Fruit fly (Drosophila melanogaster) whole organism, wandering third instar larva: ENCODE measurements around the gene CG14270.

ENCODE experiments used
- CG32264 ChIP-seq: fragments of 200-800 bp; sonication (Bioruptor generic); optimal IDR thresholded peaks from 2 replicates; lab custom pipeline; 2016; ENCODE audit warnings: missing biosample characterization, missing genetic modification characterization
- CrebA ChIP-seq: fragments of 200-800 bp; sonication (Bioruptor generic); optimal IDR thresholded peaks from 2 replicates; lab custom pipeline; 2016; ENCODE audit warnings: missing biosample characterization, mild to moderate bottlenecking, missing genetic modification characterization, borderline replicate concordance
- Dfd ChIP-seq: fragments of >200 bp; optimal IDR thresholded peaks from 2 replicates; lab custom pipeline; 2017; ENCODE audit warnings: missing biosample characterization, missing genetic modification characterization
- Dif ChIP-seq: fragments of 200-275, 200-300 bp; sonication (Bioruptor generic); optimal IDR thresholded peaks from 2 replicates; lab custom pipeline; 2018; ENCODE audit warnings: missing biosample characterization, missing genetic modification characterization; ENCODE audit not compliant: partially characterized antibody
- GATAd ChIP-seq: sonication (Bioruptor generic); optimal IDR thresholded peaks from 2 replicates; lab custom pipeline; 2016; ENCODE audit warnings: missing biosample characterization, missing genetic modification characterization
- Hnf4 ChIP-seq: fragments of 200-800 bp; sonication (Bioruptor generic); optimal IDR thresholded peaks from 2 replicates; lab custom pipeline; 2016; ENCODE audit warnings: missing biosample characterization, mild to moderate bottlenecking, missing genetic modification characterization
- Hr78 ChIP-seq: fragments of >200 bp; optimal IDR thresholded peaks from 2 replicates; lab custom pipeline; 2017; ENCODE audit warnings: missing biosample characterization, missing genetic modification characterization
- Hr83 ChIP-seq: fragments of 200-300 bp; sonication (Bioruptor generic); optimal IDR thresholded peaks from 2 replicates; lab custom pipeline; 2016; ENCODE audit warnings: missing biosample characterization, mild to moderate bottlenecking, missing genetic modification characterization, moderate library complexity; ENCODE audit not compliant: poor library complexity, severe bottlenecking
- Jra ChIP-seq: sonication (Bioruptor generic); optimal IDR thresholded peaks from 2 replicates; lab custom pipeline; 2016; ENCODE audit warnings: missing biosample characterization, missing genetic modification characterization
- Mio ChIP-seq: sonication (Bioruptor generic); optimal IDR thresholded peaks from 2 replicates; lab custom pipeline; 2016; ENCODE audit warnings: missing biosample characterization, missing genetic modification characterization
- OdsH ChIP-seq: fragments of 200-800 bp; sonication (Bioruptor generic); optimal IDR thresholded peaks from 2 replicates; lab custom pipeline; 2016; ENCODE audit warnings: missing biosample characterization, mild to moderate bottlenecking, missing genetic modification characterization
- Rel ChIP-seq, 2 experiments: fragments of 200-800 bp; sonication (Bioruptor generic) in 1 of 2; optimal IDR thresholded peaks; 2 replicates in 1 of 2; 3 replicates in 1 of 2; lab custom pipeline; 2016 to 2019; ENCODE audit warnings: mild to moderate bottlenecking in 2 of 2, missing biosample characterization in 2 of 2, missing genetic modification characterization in 2 of 2, moderate library complexity in 1 of 2
- Sp1 ChIP-seq: fragments of 200-800 bp; sonication (Bioruptor generic); optimal IDR thresholded peaks from 3 replicates; lab custom pipeline; 2019; ENCODE audit warnings: missing biosample characterization, mild to moderate bottlenecking, missing genetic modification characterization, moderate library complexity
- Vsx2 ChIP-seq: fragments of 200-300, 225-300 bp; sonication (Bioruptor generic); optimal IDR thresholded peaks from 2 replicates; lab custom pipeline; 2018; ENCODE audit warnings: missing biosample characterization, missing genetic modification characterization; ENCODE audit not compliant: partially characterized antibody
- br ChIP-seq: fragments of 200-800 bp; sonication (Bioruptor generic); optimal IDR thresholded peaks from 2 replicates; lab custom pipeline; 2016; ENCODE audit warnings: missing biosample characterization, missing genetic modification characterization
- brk ChIP-seq: fragments of 200-800 bp; sonication (Bioruptor generic); optimal IDR thresholded peaks from 2 replicates; lab custom pipeline; 2016; ENCODE audit warnings: missing biosample characterization, mild to moderate bottlenecking, missing genetic modification characterization
- dl ChIP-seq, 2 experiments: fragments of 175-275, 200-275 bp in 1 of 2; fragments of 200-275 bp in 1 of 2; sonication (Bioruptor generic); optimal IDR thresholded peaks; lab custom pipeline; 2018; ENCODE audit warnings: mild to moderate bottlenecking in 2 of 2, missing biosample characterization in 2 of 2, missing genetic modification characterization in 2 of 2, moderate library complexity in 2 of 2; ENCODE audit not compliant: partially characterized antibody in 2 of 2, insufficient read depth in 1 of 2
- dmrt93B ChIP-seq: fragments of 200-800 bp; sonication (Bioruptor generic); optimal IDR thresholded peaks from 2 replicates; lab custom pipeline; 2018; ENCODE audit warnings: missing biosample characterization, mild to moderate bottlenecking, missing genetic modification characterization
- ey ChIP-seq: fragments of 200-800 bp; sonication (Bioruptor generic); optimal IDR thresholded peaks from 2 replicates; lab custom pipeline; 2016; ENCODE audit warnings: missing biosample characterization, missing genetic modification characterization
- foxo ChIP-seq, 2 experiments: fragments of 200-800 bp; sonication (Bioruptor generic); optimal IDR thresholded peaks; 2 replicates in 1 of 2; 3 replicates in 1 of 2; lab custom pipeline; 2016 to 2017; ENCODE audit warnings: missing biosample characterization in 2 of 2, missing genetic modification characterization in 2 of 2
- fru ChIP-seq: fragments of 200-800 bp; sonication (Bioruptor generic); optimal IDR thresholded peaks from 3 replicates; lab custom pipeline; 2016; ENCODE audit warnings: missing biosample characterization, mild to moderate bottlenecking, missing genetic modification characterization
- h ChIP-seq: fragments of 200-800 bp; sonication (Bioruptor generic); optimal IDR thresholded peaks from 3 replicates; lab custom pipeline; 2016; ENCODE audit warnings: missing biosample characterization, mild to moderate bottlenecking, missing genetic modification characterization
- jim ChIP-seq: fragments of 175-275, 200-325 bp; sonication (Bioruptor generic); optimal IDR thresholded peaks from 2 replicates; lab custom pipeline; 2016; ENCODE audit warnings: missing biosample characterization, mild to moderate bottlenecking, missing genetic modification characterization
- pan ChIP-seq: fragments of >200 bp; optimal IDR thresholded peaks from 2 replicates; lab custom pipeline; 2017
- psq ChIP-seq: fragments of 200-800 bp; sonication (Bioruptor generic); optimal IDR thresholded peaks from 3 replicates; lab custom pipeline; 2017; ENCODE audit warnings: missing biosample characterization, mild to moderate bottlenecking, missing genetic modification characterization, moderate library complexity
- rgr ChIP-seq: fragments of 200-800 bp; sonication (Bioruptor generic); optimal IDR thresholded peaks from 3 replicates; lab custom pipeline; 2016; ENCODE audit warnings: missing biosample characterization, mild to moderate bottlenecking, missing genetic modification characterization
- sage ChIP-seq: fragments of 200-800 bp; sonication (Bioruptor generic); optimal IDR thresholded peaks from 2 replicates; lab custom pipeline; 2016; ENCODE audit warnings: missing biosample characterization, mild to moderate bottlenecking, missing genetic modification characterization
- sv ChIP-seq: fragments of 200-800 bp; sonication (Bioruptor generic); optimal IDR thresholded peaks from 3 replicates; lab custom pipeline; 2016; ENCODE audit warnings: missing biosample characterization, missing genetic modification characterization
- tai ChIP-seq: sonication (Bioruptor generic); optimal IDR thresholded peaks from 2 replicates; lab custom pipeline; 2016; ENCODE audit warnings: missing biosample characterization, missing genetic modification characterization
- woc ChIP-seq: sonication (Bioruptor generic); optimal IDR thresholded peaks from 2 replicates; lab custom pipeline; 2016; ENCODE audit warnings: missing biosample characterization, mild to moderate bottlenecking, missing genetic modification characterization

Gene CG14270

dm6 chrX:3485304-3485703 is at the start of gene CG14270, which contains the start of gene CG10803:
TSS of gene CG14270 (minus strand) at chrX:3485378.
TSS of gene CG10803 (plus strand) at chrX:3485650.
- TF ChIP-seq ey (GFP tag; lab: Kevin White, UChicago): no peak
- peak; percentile 9 for TF ChIP-seq brk
- peak; percentile 4 for TF ChIP-seq psq (GFP tag; lab: Kevin White, UChicago)
- TF ChIP-seq Sp1: no peak
- no peak for TF ChIP-seq Rel (GFP tag; optimal IDR thresholded peaks at IDR 0.05; lab: Kevin White, UChicago)
- no peak for TF ChIP-seq Rel (tag; optimal IDR thresholded peaks at IDR 0.05; lab: Kevin White, UChicago)
- no peak for TF ChIP-seq CG32264
- TF ChIP-seq Hnf4: peak; percentile 51
- TF ChIP-seq Jra (GFP tag; lab: Kevin White, UChicago): peak; percentile 27
- peak; percentile 2 for TF ChIP-seq Vsx2 (GFP tag; lab: Kevin White, UChicago)
- TF ChIP-seq br (GFP tag; lab: Kevin White, UChicago): no peak
- peak in 1 of 2 experiments; percentile 14 for TF ChIP-seq foxo (GFP tag; optimal IDR thresholded peaks at IDR 0.05; lab: Kevin White, UChicago)
- no peak for TF ChIP-seq h
- TF ChIP-seq tai (GFP tag; lab: Kevin White, UChicago): peak; percentile 68

dm6 chrX:3530696-3531095 is 45.5 kb upstream of the CG14270 start:
- TF ChIP-seq Hr78 (GFP tag; lab: Kevin White, UChicago) (no peak), GATAd (GFP tag; lab: Kevin White, UChicago) (no peak), foxo (GFP tag; optimal IDR thresholded peaks at IDR 0.05; lab: Kevin White, UChicago) (no peak), woc (GFP tag; lab: Kevin White, UChicago) (no peak), Hnf4 (no peak), fru (GFP tag; lab: Kevin White, UChicago) (no peak), Dif (GFP tag; lab: Kevin White, UChicago) (no peak)
- TF ChIP-seq, all 38 proteins: peak for 0

dm6 chrX:3514016-3514415 is 28.8 kb upstream of the CG14270 start, which contains the start of gene CG13021:
TSS of gene CG13021 (plus strand) at chrX:3514316.
- TF ChIP-seq Hnf4: no peak
- no peak for TF ChIP-seq sv (GFP tag; lab: Kevin White, UChicago)

dm6 chrX:3504751-3505150 is 19.6 kb upstream of the CG14270 start, which contains the start of gene Gas8:
TSS of gene Gas8 (minus strand) at chrX:3504851.
- TF ChIP-seq CG32264 (no peak), Sp1 (no peak), OdsH (GFP tag; lab: Kevin White, UChicago) (no peak), Vsx2 (GFP tag; lab: Kevin White, UChicago) (no peak), Hr83 (no peak), brk (no peak), dmrt93B (GFP tag; lab: Kevin White, UChicago) (no peak), jim (GFP tag; lab: Kevin White, UChicago) (no peak), sage (GFP tag; lab: Kevin White, UChicago) (no peak)

dm6 chrX:3504251-3504650 is 19.1 kb upstream of the CG14270 start:
- TF ChIP-seq Jra (GFP tag; lab: Kevin White, UChicago) (no peak), Mio (GFP tag; lab: Kevin White, UChicago) (no peak), pan (lab: Kevin White, UChicago) (no peak), woc (GFP tag; lab: Kevin White, UChicago) (no peak), CrebA (GFP tag; lab: Kevin White, UChicago) (no peak), Vsx2 (GFP tag; lab: Kevin White, UChicago) (no peak), dl (GFP tag; optimal IDR thresholded peaks at IDR 0.05; lab: Kevin White, UChicago; ENCODE audit: insufficient read depth in 1 of 2, partially characterized antibody in 2 of 2) (no peak), sage (GFP tag; lab: Kevin White, UChicago) (no peak), Dfd (GFP tag; lab: Kevin White, UChicago) (no peak), rgr (GFP tag; lab: Kevin White, UChicago) (no peak)
